Worm (Caenorhabditis elegans): ENCODE results near the gene tag-164.

ce11 chrIII:13457305-13457704 is 2.0 kb upstream of the tag-164 start:
- TF ChIP-seq tbx-8 (GFP tag; optimal IDR thresholded peaks at IDR 0.05) (no peak), unc-62 (GFP tag; optimal IDR thresholded peaks at IDR 0.05) (no peak), ces-1 (GFP tag; optimal IDR thresholded peaks at IDR 0.05) (no peak), pha-4 (tag; optimal IDR thresholded peaks at IDR 0.05) (no peak), mep-1 (tag; optimal IDR thresholded peaks at IDR 0.05) (no peak), elt-3 (tag; optimal IDR thresholded peaks at IDR 0.05) (no peak), nhr-2 (tag; optimal IDR thresholded peaks at IDR 0.05) (no peak), nhr-76 (tag; optimal IDR thresholded peaks at IDR 0.05) (no peak), lsy-2 (tag; optimal IDR thresholded peaks at IDR 0.05) (no peak), nhr-237 (tag; optimal IDR thresholded peaks at IDR 0.05) (no peak), ztf-11 (tag; optimal IDR thresholded peaks at IDR 0.05) (no peak)
